Comparison of ENCODE assay signal across 1 fruit fly cellular context in the genomic region with DNA sequence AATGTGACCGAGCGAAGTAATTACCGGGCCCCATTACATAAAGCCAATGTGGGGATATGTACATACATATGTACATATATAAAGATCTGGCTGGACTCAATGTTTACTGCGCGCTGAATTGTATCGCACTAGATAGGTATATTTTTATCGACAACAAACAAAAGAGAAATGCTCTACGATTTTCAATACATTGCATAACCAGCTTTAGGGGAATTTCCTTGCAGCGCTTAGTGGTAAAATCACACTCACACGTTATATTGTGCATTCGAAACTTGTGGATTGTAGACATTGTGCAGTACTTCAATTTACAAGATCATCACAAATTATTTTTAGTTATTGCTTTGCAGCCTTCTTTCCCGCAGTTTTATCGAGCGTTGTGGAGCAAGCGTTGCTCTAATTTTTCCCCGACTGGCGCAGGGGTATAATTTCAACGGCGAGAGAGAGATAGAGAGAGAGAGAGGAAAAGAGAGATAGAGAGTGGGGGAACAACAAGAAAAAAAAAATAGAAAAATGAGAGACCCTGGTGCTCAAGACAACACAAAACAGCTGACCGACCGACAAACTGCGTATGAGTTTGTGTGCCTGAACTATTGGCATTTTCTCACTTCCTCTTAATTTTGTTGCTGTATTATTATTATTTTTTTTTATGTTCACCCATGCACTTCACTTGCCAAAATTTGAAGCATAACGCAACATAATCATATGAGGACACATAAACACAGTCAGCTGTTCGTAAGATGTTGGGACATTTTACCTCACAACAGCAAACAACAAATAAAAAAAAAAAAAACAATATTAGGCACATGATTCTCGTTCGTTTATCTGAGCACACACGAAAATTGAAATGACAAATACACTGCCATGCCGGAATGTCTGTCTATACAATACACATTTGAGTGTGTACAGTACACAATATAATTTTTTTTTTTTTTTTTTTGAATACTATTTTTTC.
A peak's percentile ranks its signal among the peaks of the same experiment; 100 is the strongest.
TF ChIP-seq lines count a peak whose summit lies in the region.

No protein-coding gene starts in this region.

TF ChIP-seq in whole organism, embryonic, 481 proteins besides CTCF, POLR2A, EP300 and RAD21 (continued from another document):
- no peak for TF ChIP-seq ems (GFP tag; optimal IDR thresholded peaks at IDR 0.05; lab: Kevin White, UChicago)
- no peak for TF ChIP-seq CG14710 (tag; optimal IDR thresholded peaks at IDR 0.05; lab: Kevin White, UChicago)
- TF ChIP-seq lbe (GFP tag; optimal IDR thresholded peaks at IDR 0.05; lab: Kevin White, UChicago), result no peak
- no peak for TF ChIP-seq br (optimal IDR thresholded peaks at IDR 0.05; lab: Kevin White, UChicago)
- TF ChIP-seq CG9932 (GFP tag; IDR thresholded peaks at IDR 0.05; lab: Robert Waterston, UW), result no peak
- no peak for TF ChIP-seq gcm (GFP tag; optimal IDR thresholded peaks at IDR 0.05; lab: Kevin White, UChicago)
- TF ChIP-seq CG2678 (tag; optimal IDR thresholded peaks at IDR 0.05; lab: Kevin White, UChicago), result no peak
- TF ChIP-seq fd64A (GFP tag; optimal IDR thresholded peaks at IDR 0.05; lab: Kevin White, UChicago), result no peak
- TF ChIP-seq CG15073 (GFP tag; optimal IDR thresholded peaks at IDR 0.05; lab: Kevin White, UChicago), result no peak
- no peak for TF ChIP-seq lov (optimal IDR thresholded peaks at IDR 0.05; lab: Kevin White, UChicago)
- no peak for TF ChIP-seq lov (GFP tag; IDR thresholded peaks at IDR 0.05; lab: Robert Waterston, UW)
- TF ChIP-seq CG32532 (GFP tag; IDR thresholded peaks at IDR 0.05; lab: Robert Waterston, UW), result peak; percentile 37; the same call in 1 of the 2 replicates
- TF ChIP-seq CG4360 (GFP tag; IDR thresholded peaks at IDR 0.05; lab: Robert Waterston, UW), result no peak
- no peak for TF ChIP-seq CG34376 (GFP tag; optimal IDR thresholded peaks at IDR 0.05; lab: Kevin White, UChicago)
- no peak for TF ChIP-seq ATbp (GFP tag; optimal IDR thresholded peaks at IDR 0.05; lab: Kevin White, UChicago)
- peak; percentile 51 for TF ChIP-seq yki (optimal IDR thresholded peaks at IDR 0.05; lab: Kevin White, UChicago)
- peak; percentile 51 for TF ChIP-seq Asciz (GFP tag; optimal IDR thresholded peaks at IDR 0.05; lab: Kevin White, UChicago)
- peak; percentile 31 for TF ChIP-seq Med (GFP tag; lab: Kevin White, UChicago)
- TF ChIP-seq ci (GFP tag; IDR thresholded peaks at IDR 0.05; lab: Robert Waterston, UW), result peak; percentile 42; the same call in 1 of the 3 replicates
- TF ChIP-seq kni (GFP tag; optimal IDR thresholded peaks at IDR 0.05; lab: Kevin White, UChicago), result peak; percentile 18
- TF ChIP-seq jing (GFP tag; optimal IDR thresholded peaks at IDR 0.05; lab: Kevin White, UChicago), result no peak
- no peak for TF ChIP-seq CG6175 (GFP tag; IDR thresholded peaks at IDR 0.05; lab: Robert Waterston, UW)
- TF ChIP-seq Hmr (GFP tag; optimal IDR thresholded peaks at IDR 0.05; lab: Kevin White, UChicago), result no peak
- TF ChIP-seq inv (GFP tag; IDR thresholded peaks at IDR 0.05; lab: Robert Waterston, UW; ENCODE audit: partially characterized antibody), result no peak
- peak; percentile 29; the same call in 1 of the 2 replicates for TF ChIP-seq crol (GFP tag; IDR thresholded peaks at IDR 0.05; lab: Robert Waterston, UW)
- no peak for TF ChIP-seq Stat92E (GFP tag; optimal IDR thresholded peaks at IDR 0.05; lab: Kevin White, UChicago)
- no peak for TF ChIP-seq Fer2 (tag; optimal IDR thresholded peaks at IDR 0.05; lab: Kevin White, UChicago)
- 0 out of 2 replicates have a peak, but pooled peaks have one; percentile 32 for TF ChIP-seq unc-4 (GFP tag; IDR thresholded peaks at IDR 0.05; lab: Robert Waterston, UW; ENCODE audit: partially characterized antibody)
- no peak for TF ChIP-seq da (GFP tag; optimal IDR thresholded peaks at IDR 0.05; lab: Kevin White, UChicago)
- no peak for TF ChIP-seq knrl (GFP tag; IDR thresholded peaks at IDR 0.05; lab: Robert Waterston, UW; ENCODE audit: partially characterized antibody)
- TF ChIP-seq onecut (GFP tag; IDR thresholded peaks at IDR 0.05; lab: Robert Waterston, UW), result peak; percentile 52
- peak; percentile 15 for TF ChIP-seq CG15514 (GFP tag; optimal IDR thresholded peaks at IDR 0.05; lab: Kevin White, UChicago)
- peak; percentile 14 for TF ChIP-seq cg (GFP tag; optimal IDR thresholded peaks at IDR 0.05; lab: Kevin White, UChicago)
- no peak for TF ChIP-seq H15 (GFP tag; IDR thresholded peaks at IDR 0.05; lab: Robert Waterston, UW)
- TF ChIP-seq sd (tag; optimal IDR thresholded peaks at IDR 0.05; lab: Kevin White, UChicago), result peak; percentile 44
- no peak for TF ChIP-seq CG11560 (tag; IDR thresholded peaks at IDR 0.05; lab: Robert Waterston, UW)
- peak; percentile 28 for TF ChIP-seq pros (GFP tag; optimal IDR thresholded peaks at IDR 0.05; lab: Kevin White, UChicago)
- no peak for TF ChIP-seq ind (GFP tag; optimal IDR thresholded peaks at IDR 0.05; lab: Kevin White, UChicago)
- no peak for TF ChIP-seq CG13287 (GFP tag; IDR thresholded peaks at IDR 0.05; lab: Robert Waterston, UW; ENCODE audit: partially characterized antibody)
- no peak for TF ChIP-seq CG13424 (tag; optimal IDR thresholded peaks at IDR 0.05; lab: Kevin White, UChicago)
- no peak for TF ChIP-seq corto (GFP tag; optimal IDR thresholded peaks at IDR 0.05; lab: Kevin White, UChicago)
- peak in 1 of 2 experiments; percentile 97 for TF ChIP-seq Pdp1 (GFP tag; optimal IDR thresholded peaks at IDR 0.05; lab: Kevin White, UChicago)
- TF ChIP-seq CG3995 (GFP tag; optimal IDR thresholded peaks at IDR 0.05; lab: Kevin White, UChicago), result no peak
- no peak for TF ChIP-seq CG14050 (GFP tag; IDR thresholded peaks at IDR 0.05; lab: Robert Waterston, UW)
- no peak for TF ChIP-seq CG6683 (GFP tag; optimal IDR thresholded peaks at IDR 0.05; lab: Kevin White, UChicago)
- TF ChIP-seq lmd (GFP tag; IDR thresholded peaks at IDR 0.05; lab: Robert Waterston, UW), result no peak
- TF ChIP-seq Lpt (GFP tag; optimal IDR thresholded peaks at IDR 0.05; lab: Kevin White, UChicago), result no peak
- peak; percentile 3 for TF ChIP-seq exex (tag; optimal IDR thresholded peaks at IDR 0.05; lab: Kevin White, UChicago)
- TF ChIP-seq ken (GFP tag; IDR thresholded peaks at IDR 0.05; lab: Robert Waterston, UW), result no peak
- no peak for TF ChIP-seq CG2116 (GFP tag; optimal IDR thresholded peaks at IDR 0.05; lab: Kevin White, UChicago)
- TF ChIP-seq CG34422 (GFP tag; IDR thresholded peaks at IDR 0.05; lab: Robert Waterston, UW), result no peak
- TF ChIP-seq sob (GFP tag; IDR thresholded peaks at IDR 0.05; lab: Robert Waterston, UW), result no peak
- TF ChIP-seq Sry-δ (GFP tag; optimal IDR thresholded peaks at IDR 0.05; lab: Kevin White, UChicago), result no peak
- TF ChIP-seq CG10565 (GFP tag; optimal IDR thresholded peaks at IDR 0.05; lab: Kevin White, UChicago), result no peak
- TF ChIP-seq sqz (GFP tag; optimal IDR thresholded peaks at IDR 0.05; lab: Kevin White, UChicago), result peak; percentile 90
- peak; percentile 51 for TF ChIP-seq sens (GFP tag; lab: Kevin White, UChicago)
- no peak for TF ChIP-seq MESR4 (GFP tag; optimal IDR thresholded peaks at IDR 0.05; lab: Kevin White, UChicago)
- TF ChIP-seq h (optimal IDR thresholded peaks at IDR 0.05; lab: Kevin White, UChicago), result no peak
- TF ChIP-seq BtbVII (GFP tag; optimal IDR thresholded peaks at IDR 0.05; lab: Kevin White, UChicago), result no peak
- TF ChIP-seq Dbx (GFP tag; IDR thresholded peaks at IDR 0.05; lab: Robert Waterston, UW), result no peak
- TF ChIP-seq eve (GFP tag; optimal IDR thresholded peaks at IDR 0.05; lab: Kevin White, UChicago), result peak in 1 of 2 experiments; percentile 23
- TF ChIP-seq CG9727 (GFP tag; optimal IDR thresholded peaks at IDR 0.05; lab: Kevin White, UChicago), result no peak
- no peak for TF ChIP-seq CG6765 (GFP tag; optimal IDR thresholded peaks at IDR 0.05; lab: Kevin White, UChicago)
- TF ChIP-seq gt (GFP tag; IDR thresholded peaks at IDR 0.05; lab: Robert Waterston, UW), result no peak
- no peak for TF ChIP-seq dysf (GFP tag; IDR thresholded peaks at IDR 0.05; lab: Robert Waterston, UW)
- TF ChIP-seq ftz-f1 (GFP tag; optimal IDR thresholded peaks at IDR 0.05; lab: Kevin White, UChicago), result no peak
- no peak for TF ChIP-seq CG17802 (tag; optimal IDR thresholded peaks at IDR 0.05; lab: Kevin White, UChicago)
- no peak for TF ChIP-seq peb (GFP tag; IDR thresholded peaks at IDR 0.05; lab: Robert Waterston, UW)
- TF ChIP-seq ara (GFP tag; IDR thresholded peaks at IDR 0.05; lab: Robert Waterston, UW), result no peak
- TF ChIP-seq CG9215 (GFP tag; IDR thresholded peaks at IDR 0.05; lab: Robert Waterston, UW), result no peak
- TF ChIP-seq CG10543 (GFP tag; optimal IDR thresholded peaks at IDR 0.05; lab: Kevin White, UChicago), result no peak
- no peak for TF ChIP-seq Awh (GFP tag; IDR thresholded peaks at IDR 0.05; lab: Robert Waterston, UW)
- TF ChIP-seq CG33557 (GFP tag; optimal IDR thresholded peaks at IDR 0.05; lab: Kevin White, UChicago), result no peak
- TF ChIP-seq CG9817 (tag; optimal IDR thresholded peaks at IDR 0.05; lab: Kevin White, UChicago), result no peak
- no peak for TF ChIP-seq schlank (tag; optimal IDR thresholded peaks at IDR 0.05; lab: Kevin White, UChicago)
- no peak for TF ChIP-seq CG16815 (GFP tag; optimal IDR thresholded peaks at IDR 0.05; lab: Kevin White, UChicago)
- TF ChIP-seq jigr1 (GFP tag; IDR thresholded peaks at IDR 0.05; lab: Robert Waterston, UW), result no peak
- peak; percentile 31; the same call in 1 of the 4 replicates for TF ChIP-seq Dll (GFP tag; IDR thresholded peaks at IDR 0.05; lab: Robert Waterston, UW; ENCODE audit: partially characterized antibody)
- no peak for TF ChIP-seq Usf (GFP tag; optimal IDR thresholded peaks at IDR 0.05; lab: Kevin White, UChicago)
- no peak for TF ChIP-seq CG18476 (GFP tag; optimal IDR thresholded peaks at IDR 0.05; lab: Kevin White, UChicago)
- no peak for TF ChIP-seq CG9609 (GFP tag; optimal IDR thresholded peaks at IDR 0.05; lab: Kevin White, UChicago)
- TF ChIP-seq Atf-2 (GFP tag; optimal IDR thresholded peaks at IDR 0.05; lab: Kevin White, UChicago), result no peak
- no peak for TF ChIP-seq Bteb2 (GFP tag; optimal IDR thresholded peaks at IDR 0.05; lab: Kevin White, UChicago)
- TF ChIP-seq mirr (GFP tag; optimal IDR thresholded peaks at IDR 0.05; lab: Kevin White, UChicago), result no peak
- no peak for TF ChIP-seq Lhr (GFP tag; optimal IDR thresholded peaks at IDR 0.05; lab: Kevin White, UChicago)
- TF ChIP-seq Hand (GFP tag; optimal IDR thresholded peaks at IDR 0.05; lab: Kevin White, UChicago), result peak; percentile 5
- TF ChIP-seq PHDP (tag; optimal IDR thresholded peaks at IDR 0.05; lab: Kevin White, UChicago), result no peak
- no peak for TF ChIP-seq CG8478 (optimal IDR thresholded peaks at IDR 0.05; lab: Kevin White, UChicago)
- no peak for TF ChIP-seq Sry-β (GFP tag; optimal IDR thresholded peaks at IDR 0.05; lab: Kevin White, UChicago)
- no peak for TF ChIP-seq CG8089 (GFP tag; optimal IDR thresholded peaks at IDR 0.05; lab: Kevin White, UChicago)
- no peak for TF ChIP-seq CG6654 (GFP tag; optimal IDR thresholded peaks at IDR 0.05; lab: Kevin White, UChicago)
- TF ChIP-seq Deaf1 (tag; optimal IDR thresholded peaks at IDR 0.05; lab: Kevin White, UChicago), result peak; percentile 55
- TF ChIP-seq ase (GFP tag; IDR thresholded peaks at IDR 0.05; lab: Robert Waterston, UW), result no peak
- TF ChIP-seq luna (GFP tag; optimal IDR thresholded peaks at IDR 0.05; lab: Kevin White, UChicago), result no peak
- 0 out of 2 replicates have a peak, but pooled peaks have one; percentile 19 for TF ChIP-seq Atf6 (GFP tag; IDR thresholded peaks at IDR 0.05; lab: Robert Waterston, UW)
- TF ChIP-seq MTF-1 (GFP tag; optimal IDR thresholded peaks at IDR 0.05; lab: Kevin White, UChicago; ENCODE audit: borderline replicate concordance), result no peak
- TF ChIP-seq hkb (optimal IDR thresholded peaks at IDR 0.05; lab: Kevin White, UChicago), result no peak
- TF ChIP-seq hkb (GFP tag; IDR thresholded peaks at IDR 0.05; lab: Robert Waterston, UW), result 0 out of 2 replicates have a peak, but pooled peaks have one; percentile 11
- no peak for TF ChIP-seq Nf-YB (GFP tag; optimal IDR thresholded peaks at IDR 0.05; lab: Kevin White, UChicago)
- TF ChIP-seq CG34224 (GFP tag; IDR thresholded peaks at IDR 0.05; lab: Robert Waterston, UW; ENCODE audit: partially characterized antibody), result peak; percentile 43; the same call in 1 of the 3 replicates
- no peak for TF ChIP-seq Hey (tag; optimal IDR thresholded peaks at IDR 0.05; lab: Kevin White, UChicago)
- TF ChIP-seq chinmo (GFP tag; IDR thresholded peaks at IDR 0.05; lab: Robert Waterston, UW; ENCODE audit: partially characterized antibody), result peak; percentile 69; the same call in 2 of the 4 replicates
- peak; percentile 38 for TF ChIP-seq CG17359 (tag; optimal IDR thresholded peaks at IDR 0.05; lab: Kevin White, UChicago)
- no peak for TF ChIP-seq Sox102F (GFP tag; optimal IDR thresholded peaks at IDR 0.05; lab: Kevin White, UChicago)
- TF ChIP-seq Drgx (GFP tag; IDR thresholded peaks at IDR 0.05; lab: Robert Waterston, UW), result peak; percentile 42; the same call in 1 of the 2 replicates
- TF ChIP-seq Trl (optimal IDR thresholded peaks at IDR 0.05; lab: Kevin White, UChicago), result peak; percentile 85 to 96
- TF ChIP-seq Trl (GFP tag; optimal IDR thresholded peaks at IDR 0.05; lab: Kevin White, UChicago), result no peak
- no peak for TF ChIP-seq vnd (GFP tag; IDR thresholded peaks at IDR 0.05; lab: Robert Waterston, UW; ENCODE audit: partially characterized antibody)
- TF ChIP-seq crp (GFP tag; optimal IDR thresholded peaks at IDR 0.05; lab: Kevin White, UChicago), result peak in 1 of 2 experiments; percentile 78
- no peak for TF ChIP-seq chn (GFP tag; optimal IDR thresholded peaks at IDR 0.05; lab: Kevin White, UChicago)
- no peak for TF ChIP-seq CG2202 (tag; optimal IDR thresholded peaks at IDR 0.05; lab: Kevin White, UChicago)
- no peak for TF ChIP-seq trem (tag; optimal IDR thresholded peaks at IDR 0.05; lab: Kevin White, UChicago)
- TF ChIP-seq vvl (GFP tag; IDR thresholded peaks at IDR 0.05; lab: Robert Waterston, UW), result no peak
- no peak for TF ChIP-seq sug (tag; optimal IDR thresholded peaks at IDR 0.05; lab: Kevin White, UChicago)
- peak; percentile 40 for TF ChIP-seq CG12769 (tag; optimal IDR thresholded peaks at IDR 0.05; lab: Kevin White, UChicago)
- peak; percentile 4 for TF ChIP-seq CG3163 (GFP tag; optimal IDR thresholded peaks at IDR 0.05; lab: Kevin White, UChicago)
- TF ChIP-seq CG11504 (tag; optimal IDR thresholded peaks at IDR 0.05; lab: Kevin White, UChicago), result no peak
- no peak for TF ChIP-seq nerfin-1 (tag; optimal IDR thresholded peaks at IDR 0.05; lab: Kevin White, UChicago)
- peak; percentile 31; the same call in 1 of the 2 replicates for TF ChIP-seq CG32772 (GFP tag; IDR thresholded peaks at IDR 0.05; lab: Robert Waterston, UW)
- TF ChIP-seq Rfx (GFP tag; IDR thresholded peaks at IDR 0.05; lab: Robert Waterston, UW), result peak; percentile 38; the same call in 1 of the 2 replicates
